Fruit fly (Drosophila melanogaster): ENCODE results near the gene CG2150.

The CG2150 gene

dm6 chr3R:31713306-31714123 is 51.1 kb downstream of the CG2150 start, which contains the start of gene ttk (continued):
- no peak for TF ChIP-seq tgo (GFP tag; IDR thresholded peaks at IDR 0.05)
- no peak; the same call in 1 of the 2 replicates for TF ChIP-seq CG2129 (GFP tag; IDR thresholded peaks at IDR 0.05; ENCODE audit: partially characterized antibody)
- no peak for TF ChIP-seq crp (GFP tag; optimal IDR thresholded peaks at IDR 0.05)
- TF ChIP-seq CG3407 (GFP tag; optimal IDR thresholded peaks at IDR 0.05), result no peak
- no peak for TF ChIP-seq Oaz (GFP tag; IDR thresholded peaks at IDR 0.05)
- no peak for TF ChIP-seq ewg (GFP tag; optimal IDR thresholded peaks at IDR 0.05)
- no peak; the same call in none of the 2 replicates for TF ChIP-seq E2f2 (GFP tag; IDR thresholded peaks at IDR 0.05)
- TF ChIP-seq MESR4 (GFP tag; optimal IDR thresholded peaks at IDR 0.05), result no peak
- no peak for TF ChIP-seq CHES-1-like (GFP tag; optimal IDR thresholded peaks at IDR 0.05)
- TF ChIP-seq jigr1 (GFP tag; IDR thresholded peaks at IDR 0.05), result no peak
- no peak for TF ChIP-seq Dfd (GFP tag; optimal IDR thresholded peaks at IDR 0.05)
- TF ChIP-seq lilli (GFP tag; optimal IDR thresholded peaks at IDR 0.05), result no peak
- TF ChIP-seq CG4404 (GFP tag; IDR thresholded peaks at IDR 0.05), result no peak
- TF ChIP-seq Xrp1 (GFP tag; IDR thresholded peaks at IDR 0.05), result no peak
- no peak for TF ChIP-seq CG9215 (GFP tag; IDR thresholded peaks at IDR 0.05)
- no peak for TF ChIP-seq Doc2 (GFP tag; IDR thresholded peaks at IDR 0.05)
- TF ChIP-seq gt (GFP tag; IDR thresholded peaks at IDR 0.05), result no peak
- TF ChIP-seq org-1 (GFP tag; optimal IDR thresholded peaks at IDR 0.05), result no peak
- TF ChIP-seq CG4617 (GFP tag; optimal IDR thresholded peaks at IDR 0.05; ENCODE audit: borderline replicate concordance), result no peak
- no peak for TF ChIP-seq pho (GFP tag; optimal IDR thresholded peaks at IDR 0.05)
- TF ChIP-seq CG18011 (GFP tag; optimal IDR thresholded peaks at IDR 0.05), result no peak
- TF ChIP-seq Dip2 (GFP tag; IDR thresholded peaks at IDR 0.05), result no peak
- TF ChIP-seq CG12071 (GFP tag; optimal IDR thresholded peaks at IDR 0.05), result no peak
- no peak for TF ChIP-seq CG10147 (GFP tag; optimal IDR thresholded peaks at IDR 0.05)
- TF ChIP-seq Atf3 (GFP tag; optimal IDR thresholded peaks at IDR 0.05), result no peak
- no peak for TF ChIP-seq btn (GFP tag; optimal IDR thresholded peaks at IDR 0.05)
- TF ChIP-seq CG2202 (tag; optimal IDR thresholded peaks at IDR 0.05), result no peak
- TF ChIP-seq CG30020 (tag; optimal IDR thresholded peaks at IDR 0.05), result no peak
- TF ChIP-seq CG12769 (tag; optimal IDR thresholded peaks at IDR 0.05), result peak; percentile 95
- TF ChIP-seq Med (GFP tag), result peak; percentile 72
- TF ChIP-seq CG17186 (GFP tag; optimal IDR thresholded peaks at IDR 0.05), result no peak
- TF ChIP-seq CG15479 (GFP tag; optimal IDR thresholded peaks at IDR 0.05), result peak; percentile 23
- TF ChIP-seq CG5180 (GFP tag; optimal IDR thresholded peaks at IDR 0.05), result no peak
- no peak for TF ChIP-seq CG17328 (GFP tag; IDR thresholded peaks at IDR 0.05)
- peak; percentile 90 for TF ChIP-seq CG17385 (GFP tag; optimal IDR thresholded peaks at IDR 0.05)
- TF ChIP-seq oc (tag; optimal IDR thresholded peaks at IDR 0.05), result no peak
- no peak for TF ChIP-seq CG14050 (GFP tag; IDR thresholded peaks at IDR 0.05)
- TF ChIP-seq Mrtf (GFP tag; IDR thresholded peaks at IDR 0.05), result no peak
- TF ChIP-seq CG30403 (GFP tag; optimal IDR thresholded peaks at IDR 0.05), result no peak
- TF ChIP-seq HLH54F (GFP tag; optimal IDR thresholded peaks at IDR 0.05), result no peak
- no peak for TF ChIP-seq Hr39 (optimal IDR thresholded peaks at IDR 0.05)
- no peak for TF ChIP-seq dan (GFP tag; IDR thresholded peaks at IDR 0.05)
- no peak for TF ChIP-seq CG10979 (tag; optimal IDR thresholded peaks at IDR 0.05)
- no peak for TF ChIP-seq tin (GFP tag; optimal IDR thresholded peaks at IDR 0.05)
- TF ChIP-seq wek (GFP tag; optimal IDR thresholded peaks at IDR 0.05), result no peak
- no peak for TF ChIP-seq CG31441 (GFP tag; IDR thresholded peaks at IDR 0.05)
- TF ChIP-seq gro (GFP tag; optimal IDR thresholded peaks at IDR 0.05), result no peak
- no peak for TF ChIP-seq Asciz (GFP tag; optimal IDR thresholded peaks at IDR 0.05)
- no peak for TF ChIP-seq bsh (GFP tag; optimal IDR thresholded peaks at IDR 0.05)
- TF ChIP-seq tx (GFP tag; optimal IDR thresholded peaks at IDR 0.05), result no peak

All from whole organism, embryonic.